Fruit fly (Drosophila melanogaster) whole organism, embryonic: ENCODE results near the gene Hmt4-20.
A peak's percentile ranks its signal among the peaks of the same experiment; 100 is the strongest.

Source experiments
- ATbp ChIP-seq: fragments of 200-800 bp; sonication (Bioruptor generic); optimal IDR thresholded peaks from 2 replicates; lab custom pipeline; 2017; ENCODE audit warnings: missing biosample characterization, mild to moderate bottlenecking, missing genetic modification characterization, missing genetic modification reagents
- Atf-2 ChIP-seq: fragments of 200-800 bp; sonication (Bioruptor generic); optimal IDR thresholded peaks from 2 replicates; lab custom pipeline; 2016; ENCODE audit warnings: missing biosample characterization, missing genetic modification characterization
- Atf3 ChIP-seq: fragments of 200-800 bp; sonication (Bioruptor generic); optimal IDR thresholded peaks from 3 replicates; lab custom pipeline; 2016; ENCODE audit warnings: missing biosample characterization, missing genetic modification characterization
- CG10462 ChIP-seq: fragments of 200-800 bp; sonication (Bioruptor generic); optimal IDR thresholded peaks from 2 replicates; lab custom pipeline; 2016; ENCODE audit warnings: missing biosample characterization, missing genetic modification characterization
- CG10979 ChIP-seq: fragments of 200-800 bp; sonication (Bioruptor generic); optimal IDR thresholded peaks from 2 replicates; lab custom pipeline; 2018; ENCODE audit warnings: missing biosample characterization, mild to moderate bottlenecking, missing genetic modification characterization, moderate library complexity
- CG12104 ChIP-seq: fragments of 200-800 bp; sonication (Bioruptor generic); optimal IDR thresholded peaks from 3 replicates; lab custom pipeline; 2016; ENCODE audit warnings: missing biosample characterization, missing genetic modification characterization
- CG13123 ChIP-seq: fragments of 200-800 bp; sonication (Bioruptor generic); optimal IDR thresholded peaks from 2 replicates; lab custom pipeline; 2016; ENCODE audit warnings: missing biosample characterization, missing genetic modification characterization
- CG15073 ChIP-seq: fragments of 200-800 bp; sonication (Bioruptor generic); optimal IDR thresholded peaks from 2 replicates; lab custom pipeline; 2016; ENCODE audit warnings: missing biosample characterization, missing genetic modification characterization
- CG1603 ChIP-seq: fragments of 200-800 bp; sonication (Bioruptor generic); optimal IDR thresholded peaks from 2 replicates; lab custom pipeline; 2019; ENCODE audit warnings: missing biosample characterization, mild to moderate bottlenecking, missing genetic modification characterization, moderate library complexity
- CG16815 ChIP-seq: fragments of 200-800 bp; sonication (Bioruptor generic); optimal IDR thresholded peaks from 3 replicates; lab custom pipeline; 2017; ENCODE audit warnings: missing biosample characterization, mild to moderate bottlenecking, missing genetic modification characterization
- CG18262 ChIP-seq: fragments of 200-800 bp; optimal IDR thresholded peaks from 3 replicates; lab custom pipeline; 2019; ENCODE audit warnings: missing biosample characterization, mild to moderate bottlenecking, missing genetic modification characterization, moderate library complexity
- CG32532 ChIP-seq: fragments of 200-800 bp; sonication (Bioruptor generic); IDR thresholded peaks from 2 replicates; pipeline ENCODE4 v1.3.6; 2022; ENCODE audit warnings: missing biosample characterization, missing genetic modification characterization
- CG32767 ChIP-seq: fragments of 200-800 bp; sonication (Bioruptor generic); IDR thresholded peaks from 2 replicates; pipeline ENCODE4 v1.3.6; 2022; ENCODE audit warnings: missing biosample characterization, missing genetic modification characterization
- CG5953 ChIP-seq: fragments of 200-800 bp; sonication (Bioruptor generic); IDR thresholded peaks from 2 replicates; pipeline ENCODE4 v1.3.6; 2022; ENCODE audit warnings: missing biosample characterization, missing genetic modification characterization
- CG6654 ChIP-seq: fragments of 200-800 bp; sonication (Bioruptor generic); optimal IDR thresholded peaks from 2 replicates; lab custom pipeline; 2017; ENCODE audit warnings: missing biosample characterization, mild to moderate bottlenecking, missing genetic modification characterization
- CG7271 ChIP-seq: fragments of 200-800 bp; sonication (Bioruptor generic); optimal IDR thresholded peaks from 2 replicates; lab custom pipeline; 2018; ENCODE audit warnings: missing biosample characterization, mild to moderate bottlenecking, missing genetic modification characterization, moderate library complexity
- CG8089 ChIP-seq: fragments of 200-800 bp; sonication (Bioruptor generic); optimal IDR thresholded peaks from 3 replicates; lab custom pipeline; 2016; ENCODE audit warnings: missing biosample characterization, missing genetic modification characterization
- CG9437 ChIP-seq: fragments of 200-800 bp; sonication (Bioruptor generic); optimal IDR thresholded peaks from 2 replicates; lab custom pipeline; 2018; ENCODE audit warnings: missing biosample characterization, mild to moderate bottlenecking, missing genetic modification characterization
- CG9797 ChIP-seq: fragments of 200-800 bp; sonication (Bioruptor generic); optimal IDR thresholded peaks from 3 replicates; lab custom pipeline; 2018; ENCODE audit warnings: missing biosample characterization, mild to moderate bottlenecking, missing genetic modification characterization
- CG9932 ChIP-seq: fragments of 200-800 bp; sonication (Bioruptor generic); IDR thresholded peaks from 2 replicates; pipeline ENCODE4 v1.3.6; 2022; ENCODE audit warnings: missing biosample characterization, missing genetic modification characterization
- CTCF ChIP-seq: fragments of 200-800 bp; sonication (Bioruptor generic); optimal IDR thresholded peaks from 2 replicates; lab custom pipeline; 2017; ENCODE audit warnings: missing biosample characterization, mild to moderate bottlenecking, missing genetic modification characterization, moderate library complexity
- Chrac-16 ChIP-seq: fragments of 200-800 bp; sonication (Bioruptor generic); optimal IDR thresholded peaks from 3 replicates; lab custom pipeline; 2016; ENCODE audit warnings: missing biosample characterization, missing genetic modification characterization
- Dref ChIP-seq: fragments of 200-800 bp; sonication (Bioruptor generic); IDR thresholded peaks from 2 replicates; pipeline ENCODE4 v1.3.6; 2022; ENCODE audit warnings: missing biosample characterization, missing genetic modification characterization
- Eip74EF ChIP-seq, 2 experiments: fragments of 200-800 bp in 1 of 2; fragments of >200 bp in 1 of 2; sonication (Bioruptor generic) in 1 of 2; optimal IDR thresholded peaks; 2 replicates each; lab custom pipeline; 2017 to 2019; ENCODE audit warnings: missing biosample characterization in 2 of 2, missing genetic modification characterization in 2 of 2, mild to moderate bottlenecking in 1 of 2, moderate library complexity in 1 of 2
- H2.0 ChIP-seq: fragments of 200-800 bp; sonication (Bioruptor generic); IDR thresholded peaks from 2 replicates; pipeline ENCODE4 v1.3.6; 2022; ENCODE audit warnings: missing biosample characterization, missing genetic modification characterization
- MESR4 ChIP-seq: fragments of 200-800 bp; sonication (Bioruptor generic); optimal IDR thresholded peaks from 2 replicates; lab custom pipeline; 2018; ENCODE audit warnings: missing biosample characterization, mild to moderate bottlenecking, missing genetic modification characterization, moderate library complexity
- MTF-1 ChIP-seq: fragments of 200-800 bp; sonication (Bioruptor generic); optimal IDR thresholded peaks from 2 replicates; lab custom pipeline; 2018; ENCODE audit warnings: missing biosample characterization, mild to moderate bottlenecking, missing genetic modification characterization, borderline replicate concordance
- Mad ChIP-seq: fragments of 200-800 bp; sonication (Bioruptor generic); optimal IDR thresholded peaks from 2 replicates; lab custom pipeline; 2016; ENCODE audit warnings: missing biosample characterization, missing genetic modification characterization
- Sin3A ChIP-seq: fragments of >200 bp; optimal IDR thresholded peaks from 2 replicates; lab custom pipeline; 2018
- Sox102F ChIP-seq: fragments of 200-800 bp; sonication (Bioruptor generic); optimal IDR thresholded peaks from 2 replicates; lab custom pipeline; 2018; ENCODE audit warnings: missing biosample characterization, mild to moderate bottlenecking, missing genetic modification characterization, moderate library complexity
- Xrp1 ChIP-seq: fragments of 200-800 bp; sonication (Bioruptor generic); IDR thresholded peaks from 2 replicates; pipeline ENCODE4 v1.3.6; 2022; ENCODE audit warnings: missing biosample characterization, missing genetic modification characterization
- bcd ChIP-seq: fragments of 200-800 bp; sonication (Bioruptor generic); optimal IDR thresholded peaks from 2 replicates; lab custom pipeline; 2017; ENCODE audit warnings: missing biosample characterization, mild to moderate bottlenecking, missing genetic modification characterization
- br ChIP-seq: fragments of >200 bp; optimal IDR thresholded peaks from 2 replicates; lab custom pipeline; 2017
- crc ChIP-seq: fragments of 200-800 bp; sonication (Bioruptor generic); optimal IDR thresholded peaks from 2 replicates; lab custom pipeline; 2016; ENCODE audit warnings: missing biosample characterization, missing genetic modification characterization
- cwo ChIP-seq: fragments of 200-800 bp; sonication (Bioruptor generic); optimal IDR thresholded peaks from 3 replicates; lab custom pipeline; 2017; ENCODE audit warnings: missing biosample characterization, missing genetic modification characterization, mild to moderate bottlenecking, moderate library complexity, missing genetic modification reagents
- exex ChIP-seq: fragments of 200-800 bp; sonication (Bioruptor generic); optimal IDR thresholded peaks from 4 replicates; lab custom pipeline; 2018; ENCODE audit warnings: missing biosample characterization, mild to moderate bottlenecking, missing genetic modification characterization, moderate library complexity
- ftz-f1 ChIP-seq: fragments of 200-800 bp; sonication (Bioruptor generic); optimal IDR thresholded peaks from 2 replicates; lab custom pipeline; 2016; ENCODE audit warnings: missing biosample characterization, missing genetic modification characterization
- grau ChIP-seq: fragments of 200-800 bp; optimal IDR thresholded peaks from 3 replicates; lab custom pipeline; 2019; ENCODE audit warnings: missing biosample characterization, mild to moderate bottlenecking, missing genetic modification characterization, moderate library complexity
- h ChIP-seq: fragments of >200 bp; optimal IDR thresholded peaks from 2 replicates; lab custom pipeline; 2017
- org-1 ChIP-seq: fragments of 200-800 bp; sonication (Bioruptor generic); optimal IDR thresholded peaks from 2 replicates; lab custom pipeline; 2017; ENCODE audit warnings: missing biosample characterization, missing genetic modification characterization
- otp ChIP-seq: fragments of 200-800 bp; sonication (Bioruptor generic); IDR thresholded peaks from 3 replicates; pipeline ENCODE4, ENCODE4 v1.3.6; 2022; ENCODE audit warnings: missing biosample characterization, missing genetic modification characterization
- pan ChIP-seq, 4 experiments: fragments of >200 bp in 3 of 4; fragments of 200-800 bp in 1 of 4; sonication (Bioruptor generic) in 1 of 4; optimal IDR thresholded peaks in 3 of 4; IDR thresholded peaks in 1 of 4; 2 replicates each; pipeline versions ENCODE4 v1.3.6 to Lab custom; 2017 to 2022; ENCODE audit warnings: missing biosample characterization in 2 of 4, missing genetic modification characterization in 2 of 4, mixed read lengths in 1 of 4
- repo ChIP-seq: fragments of 200-800 bp; sonication (Bioruptor generic); optimal IDR thresholded peaks from 2 replicates; lab custom pipeline; 2016; ENCODE audit warnings: missing biosample characterization, missing genetic modification characterization
- sens ChIP-seq: fragments of 200-800 bp; sonication (Bioruptor generic); peaks from one replicate; lab custom pipeline; 2016; ENCODE audit warnings: missing biosample characterization, missing genetic modification characterization
- sens-2 ChIP-seq: fragments of 200-800 bp; sonication (Bioruptor generic); IDR thresholded peaks from 2 replicates; pipeline ENCODE4 v1.3.6; 2022; ENCODE audit warnings: missing biosample characterization, missing genetic modification characterization
- slbo ChIP-seq: fragments of 200-800 bp; sonication (Bioruptor generic); IDR thresholded peaks from 2 replicates; pipeline ENCODE4 v1.3.6; 2022; ENCODE audit warnings: missing biosample characterization, missing genetic modification characterization
- sqz ChIP-seq: fragments of 200-800 bp; sonication (Bioruptor generic); optimal IDR thresholded peaks from 3 replicates; lab custom pipeline; 2018; ENCODE audit warnings: missing biosample characterization, mild to moderate bottlenecking, missing genetic modification characterization
- sr ChIP-seq: fragments of 200-800 bp; sonication (Bioruptor generic); IDR thresholded peaks from 3 replicates; pipeline ENCODE4 v1.3.6; 2022; ENCODE audit warnings: missing biosample characterization, missing genetic modification characterization
- ssp ChIP-seq: fragments of 200-800 bp; sonication (Bioruptor generic); IDR thresholded peaks from 2 replicates; pipeline ENCODE4 v1.3.6; 2022; ENCODE audit warnings: missing biosample characterization, missing genetic modification characterization
- tap ChIP-seq: fragments of 200-800 bp; optimal IDR thresholded peaks from 3 replicates; lab custom pipeline; 2019; ENCODE audit warnings: missing biosample characterization, mild to moderate bottlenecking, missing genetic modification characterization, moderate library complexity
- tin ChIP-seq: fragments of 200-800 bp; sonication (Bioruptor generic); optimal IDR thresholded peaks from 3 replicates; lab custom pipeline; 2016; ENCODE audit warnings: missing biosample characterization, missing genetic modification characterization
- tx ChIP-seq: fragments of 200-800 bp; sonication (Bioruptor generic); optimal IDR thresholded peaks from 2 replicates; lab custom pipeline; 2016; ENCODE audit warnings: missing biosample characterization, missing genetic modification characterization
- vfl ChIP-seq: fragments of 200-800 bp; sonication (Bioruptor generic); optimal IDR thresholded peaks from 2 replicates; lab custom pipeline; 2016; ENCODE audit warnings: missing biosample characterization, missing genetic modification characterization

Hmt4-20 gene

dm6 chrX:647056-647627, 8.7 kb downstream of the Hmt4-20 start, which contains the start of gene Roc1a (continued):
- TF ChIP-seq CG10462 (GFP tag; lab: Kevin White, UChicago) (no peak), H2.0 (GFP tag; lab: Robert Waterston, UW) (no peak), MESR4 (GFP tag; lab: Kevin White, UChicago) (peak; percentile 91), Chrac-16 (GFP tag; lab: Kevin White, UChicago) (no peak), cwo (GFP tag; lab: Kevin White, UChicago) (no peak), repo (GFP tag; lab: Kevin White, UChicago) (no peak), ATbp (no peak), grau (tag; lab: Kevin White, UChicago) (no peak), sr (GFP tag; lab: Robert Waterston, UW) (no peak), CG32532 (GFP tag; lab: Robert Waterston, UW) (0 out of 2 replicates have a peak, but pooled peaks have one; percentile 31), tx (no peak), bcd (GFP tag; lab: Kevin White, UChicago) (no peak), Xrp1 (no peak), Atf3 (GFP tag; lab: Kevin White, UChicago) (no peak), CG12104 (GFP tag; lab: Kevin White, UChicago) (no peak), vfl (GFP tag; lab: Kevin White, UChicago) (no peak), slbo (peak; percentile 21; the same call in 1 of the 2 replicates), CG9437 (GFP tag; lab: Kevin White, UChicago) (no peak), CG10979 (tag; lab: Kevin White, UChicago) (no peak), ssp (GFP tag; lab: Robert Waterston, UW) (0 out of 2 replicates have a peak, but pooled peaks have one; percentile 9), CG9932 (peak; percentile 57), pan (optimal IDR thresholded peaks at IDR 0.05; lab: Kevin White, UChicago) (no peak), pan (GFP tag; optimal IDR thresholded peaks at IDR 0.05 in 1 of 2, IDR thresholded peaks at IDR 0.05 in 1 of 2) (no peak), Sox102F (GFP tag; lab: Kevin White, UChicago) (no peak), CG6654 (GFP tag; lab: Kevin White, UChicago) (no peak), exex (tag; lab: Kevin White, UChicago) (no peak), Sin3A (lab: Kevin White, UChicago) (peak; percentile 45), CG32767 (GFP tag; lab: Robert Waterston, UW) (no peak), Atf-2 (GFP tag; lab: Kevin White, UChicago) (no peak), crc (GFP tag; lab: Kevin White, UChicago) (no peak), CTCF (GFP tag; lab: Kevin White, UChicago) (no peak), CG16815 (GFP tag; lab: Kevin White, UChicago) (no peak), CG1603 (tag; lab: Kevin White, UChicago) (peak; percentile 36), CG15073 (no peak), br (no peak), ftz-f1 (GFP tag; lab: Kevin White, UChicago) (no peak), CG5953 (no peak), CG9797 (GFP tag; lab: Kevin White, UChicago) (peak; percentile 59), MTF-1 (GFP tag; lab: Kevin White, UChicago) (no peak), org-1 (no peak), Eip74EF (GFP tag; optimal IDR thresholded peaks at IDR 0.05; lab: Kevin White, UChicago) (no peak), tin (GFP tag; lab: Kevin White, UChicago) (no peak), sens-2 (no peak), CG7271 (no peak), tap (tag; lab: Kevin White, UChicago) (no peak), Dref (peak; percentile 84), CG8089 (GFP tag; lab: Kevin White, UChicago) (no peak), sens (GFP tag; lab: Kevin White, UChicago) (no peak), sqz (GFP tag; lab: Kevin White, UChicago) (no peak), CG18262 (tag; lab: Kevin White, UChicago) (no peak), Mad (GFP tag; lab: Kevin White, UChicago) (no peak), CG13123 (GFP tag; lab: Kevin White, UChicago) (no peak), otp (GFP tag; lab: Robert Waterston, UW) (no peak), h (no peak)
